Fruit fly (Drosophila melanogaster): ENCODE measurements around the gene CG8461.

- TF ChIP-seq ATbp (GFP tag; optimal IDR thresholded peaks at IDR 0.05) (no peak), disco-r (GFP tag; optimal IDR thresholded peaks at IDR 0.05) (no peak), CG17829 (tag; optimal IDR thresholded peaks at IDR 0.05) (no peak), CG4707 (GFP tag; optimal IDR thresholded peaks at IDR 0.05) (no peak), CG8924 (tag; optimal IDR thresholded peaks at IDR 0.05) (no peak), CG30431 (GFP tag; optimal IDR thresholded peaks at IDR 0.05) (no peak)
Measured at dm6 chr3R:14472580-14473353, 40.7 kb downstream of the CG8461 start.
